Worm (Caenorhabditis elegans) whole organism, L3 larva: ENCODE measurements around the gene eak-7.

Experiments
- ZK546.5 ChIP-seq: sonication (generic microtip); optimal IDR thresholded peaks from 2 replicates; lab custom pipeline; 2017; ENCODE audit warnings: missing biosample characterization, missing genetic modification characterization
- aly-2 ChIP-seq: fragments of 150-350 bp; optimal IDR thresholded peaks from 2 replicates; lab custom pipeline; 2014; ENCODE audit warnings: missing biosample characterization, missing genetic modification characterization
- ama-1 ChIP-seq: fragments of 150-350 bp; optimal IDR thresholded peaks from 2 replicates; lab custom pipeline; 2018
- ceh-16 ChIP-seq: sonication (generic microtip); optimal IDR thresholded peaks from 2 replicates; lab custom pipeline; 2017; ENCODE audit warnings: missing biosample characterization, missing genetic modification characterization
- ceh-28 ChIP-seq: fragments of 150-350 bp; optimal IDR thresholded peaks from 2 replicates; lab custom pipeline; 2014; ENCODE audit warnings: missing biosample characterization, missing genetic modification reagents, missing genetic modification characterization
- ceh-82 ChIP-seq: fragments of 150-350 bp; optimal IDR thresholded peaks from 2 replicates; lab custom pipeline; 2014; ENCODE audit warnings: missing biosample characterization, missing genetic modification characterization
- ceh-9 ChIP-seq: sonication (generic microtip); optimal IDR thresholded peaks from 2 replicates; lab custom pipeline; 2018; ENCODE audit warnings: missing biosample characterization, missing genetic modification characterization
- egl-27 ChIP-seq: sonication (generic microtip); optimal IDR thresholded peaks from 4 replicates; lab custom pipeline; 2017; ENCODE audit warnings: missing biosample characterization, missing genetic modification reagents, missing genetic modification characterization
- egl-5 ChIP-seq: fragments of 150-350 bp; optimal IDR thresholded peaks from 2 replicates; lab custom pipeline; 2017; ENCODE audit warnings: missing biosample characterization, missing genetic modification reagents, missing genetic modification characterization, inconsistent platforms
- elt-1 ChIP-seq: fragments of 150-350 bp; optimal IDR thresholded peaks from 2 replicates; lab custom pipeline; 2014; ENCODE audit warnings: missing biosample characterization, missing genetic modification characterization
- elt-2 ChIP-seq: sonication (generic microtip); optimal IDR thresholded peaks from 2 replicates; lab custom pipeline; 2016; ENCODE audit warnings: missing genetic modification reagents, mild to moderate bottlenecking, missing genetic modification characterization, missing compliant biosample characterization
- elt-3 ChIP-seq, 3 experiments: fragments of 150-350 bp in 1 of 3; sonication (generic microtip) in 2 of 3; optimal IDR thresholded peaks; 2 replicates in 2 of 3; 4 replicates in 1 of 3; lab custom pipeline; 2014 to 2017; ENCODE audit warnings: missing biosample characterization in 3 of 3, missing genetic modification characterization in 3 of 3
- eor-1 ChIP-seq, 2 experiments: fragments of 150-350 bp; optimal IDR thresholded peaks; 2 replicates each; lab custom pipeline; 2014 to 2018; ENCODE audit warnings: missing biosample characterization in 2 of 2, missing genetic modification characterization in 2 of 2
- fkh-10 ChIP-seq: sonication (generic microtip); optimal IDR thresholded peaks from 2 replicates; lab custom pipeline; 2017; ENCODE audit warnings: missing biosample characterization, missing genetic modification reagents, missing genetic modification characterization
- fkh-2 ChIP-seq: fragments of 150-350 bp; optimal IDR thresholded peaks from 2 replicates; lab custom pipeline; 2014; ENCODE audit warnings: missing biosample characterization, missing genetic modification reagents, missing genetic modification characterization
- fos-1 ChIP-seq: fragments of 150-350 bp; optimal IDR thresholded peaks from 2 replicates; lab custom pipeline; 2014; ENCODE audit warnings: missing biosample characterization, missing genetic modification characterization
- jun-1 ChIP-seq: fragments of 150-350 bp; optimal IDR thresholded peaks from 2 replicates; lab custom pipeline; 2014; ENCODE audit warnings: missing biosample characterization, missing genetic modification reagents, missing genetic modification characterization
- lin-15B ChIP-seq: fragments of 150-350 bp; optimal IDR thresholded peaks from 2 replicates; lab custom pipeline; 2014; ENCODE audit warnings: missing biosample characterization, missing genetic modification characterization
- lin-39 ChIP-seq: fragments of 150-350 bp; optimal IDR thresholded peaks from 2 replicates; lab custom pipeline; 2018; ENCODE audit warnings: missing biosample characterization, missing genetic modification reagents, missing genetic modification characterization
- mdl-1 ChIP-seq: fragments of 150-350 bp; optimal IDR thresholded peaks from 2 replicates; lab custom pipeline; 2014; ENCODE audit warnings: missing biosample characterization, missing genetic modification characterization
- mml-1 ChIP-seq: fragments of 150-350 bp; sonication (generic microtip); optimal IDR thresholded peaks from 3 replicates; lab custom pipeline; 2014; ENCODE audit warnings: missing biosample characterization, missing genetic modification characterization
- nfya-1 ChIP-seq: sonication (generic microtip); optimal IDR thresholded peaks from 2 replicates; lab custom pipeline; 2017; ENCODE audit warnings: missing genetic modification characterization, mild to moderate bottlenecking, missing compliant biosample characterization, antibody characterized with exemption, moderate library complexity; ENCODE audit not compliant: insufficient read depth
- nhr-11 ChIP-seq: fragments of 150-350 bp; optimal IDR thresholded peaks from 2 replicates; lab custom pipeline; 2014; ENCODE audit warnings: missing biosample characterization, missing genetic modification characterization
- nhr-12 ChIP-seq: fragments of 150-350 bp; optimal IDR thresholded peaks from 2 replicates; lab custom pipeline; 2014; ENCODE audit warnings: missing biosample characterization, missing genetic modification characterization
- nhr-23 ChIP-seq: fragments of 150-350 bp; optimal IDR thresholded peaks from 2 replicates; lab custom pipeline; 2014; ENCODE audit warnings: missing biosample characterization, missing genetic modification reagents, missing genetic modification characterization
- nhr-237 ChIP-seq: fragments of 150-350 bp; optimal IDR thresholded peaks from 2 replicates; lab custom pipeline; 2014; ENCODE audit warnings: missing biosample characterization, missing genetic modification characterization
- nhr-25 ChIP-seq: sonication (generic microtip); optimal IDR thresholded peaks from 2 replicates; lab custom pipeline; 2017; ENCODE audit warnings: missing biosample characterization, missing genetic modification characterization
- nhr-28 ChIP-seq: fragments of 150-350 bp; optimal IDR thresholded peaks from 2 replicates; lab custom pipeline; 2014; ENCODE audit warnings: missing biosample characterization, missing genetic modification characterization
- nhr-43 ChIP-seq: sonication (generic microtip); optimal IDR thresholded peaks from 2 replicates; lab custom pipeline; 2016; ENCODE audit warnings: mild to moderate bottlenecking, missing genetic modification characterization, missing compliant biosample characterization; ENCODE audit not compliant: poor library complexity, severe bottlenecking
- nhr-77 ChIP-seq: fragments of 150-350 bp; optimal IDR thresholded peaks from 2 replicates; lab custom pipeline; 2014; ENCODE audit warnings: missing biosample characterization, missing genetic modification characterization
- pha-4 ChIP-seq: fragments of 150-350 bp; optimal IDR thresholded peaks from 2 replicates; lab custom pipeline; 2014; ENCODE audit warnings: missing biosample characterization, missing genetic modification reagents, missing genetic modification characterization
- pqm-1 ChIP-seq: fragments of 150-350 bp; optimal IDR thresholded peaks from 2 replicates; lab custom pipeline; 2017; ENCODE audit warnings: missing biosample characterization, missing genetic modification characterization, inconsistent platforms
- sea-2 ChIP-seq: fragments of 150-350 bp; sonication (generic microtip); optimal IDR thresholded peaks from 4 replicates; lab custom pipeline; 2014; ENCODE audit warnings: missing biosample characterization, missing genetic modification reagents, missing genetic modification characterization
- snpc-4 ChIP-seq: fragments of 150-350 bp; optimal IDR thresholded peaks from 2 replicates; lab custom pipeline; 2014; ENCODE audit warnings: missing biosample characterization, missing genetic modification characterization
- tbx-2 ChIP-seq: sonication (generic microtip); optimal IDR thresholded peaks from 2 replicates; lab custom pipeline; 2016; ENCODE audit warnings: mild to moderate bottlenecking, missing genetic modification characterization, missing compliant biosample characterization
- unc-39 ChIP-seq: sonication (generic microtip); optimal IDR thresholded peaks from 4 replicates; lab custom pipeline; 2017; ENCODE audit warnings: missing biosample characterization, missing genetic modification characterization
- zag-1 ChIP-seq: fragments of 150-350 bp; optimal IDR thresholded peaks from 2 replicates; lab custom pipeline; 2014; ENCODE audit warnings: missing biosample characterization, missing genetic modification characterization
- ztf-11 ChIP-seq: fragments of 150-350 bp; optimal IDR thresholded peaks from 2 replicates; lab custom pipeline; 2014; ENCODE audit warnings: missing biosample characterization, missing genetic modification characterization
- ztf-4 ChIP-seq: fragments of 150-350 bp; optimal IDR thresholded peaks from 2 replicates; lab custom pipeline; 2014; ENCODE audit warnings: missing biosample characterization, missing genetic modification characterization

Gene eak-7

ce11 chrIV:12583181-12583580 lies 17.4 kb upstream of the eak-7 start:
- TF ChIP-seq fkh-10 (GFP tag; lab: Kevin White, UChicago) (peak; percentile 23), lin-15B (tag; lab: Kevin White, UChicago) (no peak), nhr-23 (tag; lab: Kevin White, UChicago) (no peak), fkh-2 (tag; lab: Kevin White, UChicago) (no peak), snpc-4 (tag; lab: Kevin White, UChicago) (no peak), ZK546.5 (tag; lab: Kevin White, UChicago) (no peak), nhr-12 (tag; lab: Kevin White, UChicago) (no peak), nhr-28 (tag; lab: Kevin White, UChicago) (no peak), nfya-1 (tag; lab: Kevin White, UChicago) (no peak), mml-1 (no peak), lin-39 (tag; lab: Kevin White, UChicago) (peak; percentile 52), ceh-28 (tag; lab: Kevin White, UChicago) (no peak), tbx-2 (no peak), egl-5 (tag; lab: Kevin White, UChicago) (no peak), sea-2 (GFP tag; lab: Kevin White, UChicago) (no peak)
- TF ChIP-seq, all 47 proteins: peak for 2

ce11 chrIV:12581046-12581445 lies 15.3 kb upstream of the eak-7 start, which contains the start of gene K08E7.6:
Gene K08E7.6 (minus strand): TSS chrIV:12581146.
- TF ChIP-seq nhr-77 (no peak), eor-1 (tag; optimal IDR thresholded peaks at IDR 0.05; lab: Kevin White, UChicago) (no peak), mml-1 (no peak), egl-27 (tag; lab: Kevin White, UChicago) (no peak), nhr-25 (tag; lab: Kevin White, UChicago) (no peak), ztf-11 (tag; lab: Kevin White, UChicago) (no peak), ztf-4 (tag; lab: Kevin White, UChicago) (no peak), nhr-237 (tag; lab: Kevin White, UChicago) (no peak), nhr-12 (tag; lab: Kevin White, UChicago) (no peak), pha-4 (tag; lab: Kevin White, UChicago) (no peak), jun-1 (tag; lab: Kevin White, UChicago) (no peak), ceh-16 (tag; lab: Kevin White, UChicago) (no peak), aly-2 (tag; lab: Kevin White, UChicago) (no peak), fkh-10 (GFP tag; lab: Kevin White, UChicago) (no peak), zag-1 (tag; lab: Kevin White, UChicago) (no peak), nhr-28 (tag; lab: Kevin White, UChicago) (no peak), ceh-82 (tag; lab: Kevin White, UChicago) (no peak)
- TF ChIP-seq, all 47 proteins: peak for 0

DNA sequence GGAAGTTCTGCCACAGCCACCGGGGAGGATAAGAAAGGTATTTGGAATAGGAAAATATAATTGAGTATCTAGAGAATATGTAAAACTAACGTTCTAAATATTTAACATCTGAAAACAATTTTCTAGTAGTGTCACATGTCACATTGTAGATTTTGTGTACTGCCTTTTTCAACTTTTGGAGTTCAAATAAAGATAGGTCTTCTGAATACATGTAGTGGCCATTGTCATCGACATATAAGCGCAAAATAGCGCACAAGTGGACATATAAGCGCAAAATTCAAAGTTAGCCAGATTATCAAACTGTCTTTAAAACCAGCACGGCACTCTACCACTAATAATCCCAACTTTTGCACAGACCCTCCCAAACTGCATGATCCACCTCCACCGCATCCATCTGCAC lies 8.5 kb upstream of the eak-7 start:
- TF ChIP-seq mdl-1 (tag; lab: Kevin White, UChicago) (no peak), pqm-1 (tag; lab: Kevin White, UChicago) (no peak), elt-3 (tag; optimal IDR thresholded peaks at IDR 0.05; lab: Kevin White, UChicago) (no peak), mml-1 (no peak), nhr-43 (tag; lab: Kevin White, UChicago) (no peak), unc-39 (tag; lab: Kevin White, UChicago) (no peak)

DNA sequence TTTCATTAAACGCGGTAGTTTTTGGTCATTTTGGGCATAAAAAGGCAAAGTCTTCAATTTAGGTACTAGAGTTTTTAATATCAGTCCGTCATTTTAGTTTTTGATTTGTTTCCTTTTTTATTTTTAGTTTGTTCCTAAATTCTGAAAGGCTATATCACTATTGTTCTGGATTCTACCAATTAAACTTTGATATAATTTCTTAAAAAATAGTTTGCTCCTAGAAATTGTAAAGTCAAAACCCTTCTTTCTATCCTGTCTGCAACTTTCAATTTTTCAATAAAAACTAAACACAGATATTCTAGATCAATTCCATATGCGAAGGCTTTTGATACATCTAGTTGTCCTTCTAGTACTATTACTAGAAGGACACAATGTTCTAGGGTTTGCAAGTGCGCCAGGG lies 7.3 kb upstream of the eak-7 start, which contains the start of gene K08E7.5:
Gene K08E7.5, plus strand, starts transcription at position 301 of the 400 bp plus-strand sequence.
- TF ChIP-seq mml-1 = no peak
- TF ChIP-seq nhr-23 (tag; lab: Kevin White, UChicago) = no peak
- TF ChIP-seq tbx-2 = no peak
- no peak for TF ChIP-seq elt-1
- TF ChIP-seq pqm-1 (tag; lab: Kevin White, UChicago) = no peak
- TF ChIP-seq snpc-4 (tag; lab: Kevin White, UChicago) = no peak
- no peak for TF ChIP-seq ceh-9
- no peak for TF ChIP-seq fos-1 (tag; lab: Kevin White, UChicago)
- TF ChIP-seq ceh-82 (tag; lab: Kevin White, UChicago) = no peak
- no peak for TF ChIP-seq lin-39 (tag; lab: Kevin White, UChicago)
- no peak for TF ChIP-seq nhr-12 (tag; lab: Kevin White, UChicago)
- TF ChIP-seq unc-39 (tag; lab: Kevin White, UChicago) = no peak
- TF ChIP-seq elt-2 (tag; lab: Kevin White, UChicago) = no peak
- no peak for TF ChIP-seq nhr-11 (tag; lab: Kevin White, UChicago)
- TF ChIP-seq ama-1 = no peak
- TF ChIP-seq nhr-25 (tag; lab: Kevin White, UChicago) = no peak
- no peak for TF ChIP-seq lin-15B (tag; lab: Kevin White, UChicago)
- TF ChIP-seq ztf-11 (tag; lab: Kevin White, UChicago) = no peak
